Fruit fly (Drosophila melanogaster): Measurements from ENCODE around the gene Taf7.

Gene Taf7

dm6 chr3R:7911482-7911881 lies 4.3 kb downstream of the Taf7 start, which contains the start of gene Prat (continued):
- TF ChIP-seq Med (GFP tag) (peak; percentile 66), eyg (GFP tag; optimal IDR thresholded peaks at IDR 0.05) (no peak), Hsf (GFP tag; optimal IDR thresholded peaks at IDR 0.05) (no peak), gcm2 (GFP tag; optimal IDR thresholded peaks at IDR 0.05) (no peak), CG17361 (GFP tag; IDR thresholded peaks at IDR 0.05) (no peak), rib (GFP tag; IDR thresholded peaks at IDR 0.05) (no peak), emc (GFP tag; optimal IDR thresholded peaks at IDR 0.05) (no peak), chinmo (GFP tag; IDR thresholded peaks at IDR 0.05; ENCODE audit: partially characterized antibody) (peak; percentile 53; the same call in 1 of the 4 replicates), CG1602 (GFP tag; optimal IDR thresholded peaks at IDR 0.05) (no peak), pho (GFP tag; optimal IDR thresholded peaks at IDR 0.05) (no peak), slbo (GFP tag; IDR thresholded peaks at IDR 0.05) (no peak), psq (GFP tag; optimal IDR thresholded peaks at IDR 0.05) (no peak), CG8281 (tag; optimal IDR thresholded peaks at IDR 0.05) (no peak), D (optimal IDR thresholded peaks at IDR 0.05) (peak; percentile 65), D (GFP tag; optimal IDR thresholded peaks at IDR 0.05) (no peak), cato (GFP tag; optimal IDR thresholded peaks at IDR 0.05; ENCODE audit: borderline replicate concordance) (no peak), CG12942 (GFP tag; optimal IDR thresholded peaks at IDR 0.05) (no peak), unpg (GFP tag; optimal IDR thresholded peaks at IDR 0.05) (no peak), CG14710 (tag; optimal IDR thresholded peaks at IDR 0.05) (peak; percentile 9), CG34422 (GFP tag; IDR thresholded peaks at IDR 0.05) (peak; percentile 59; the same call in 2 of the 3 replicates), D19B (GFP tag; optimal IDR thresholded peaks at IDR 0.05) (no peak), MTF-1 (GFP tag; optimal IDR thresholded peaks at IDR 0.05; ENCODE audit: borderline replicate concordance) (no peak), tin (GFP tag; optimal IDR thresholded peaks at IDR 0.05) (no peak), CG8765 (GFP tag; IDR thresholded peaks at IDR 0.05) (no peak), cad (GFP tag; optimal IDR thresholded peaks at IDR 0.05) (no peak), Hr78 (GFP tag; optimal IDR thresholded peaks at IDR 0.05) (no peak), ind (GFP tag; optimal IDR thresholded peaks at IDR 0.05) (no peak), Dad (GFP tag; optimal IDR thresholded peaks at IDR 0.05) (no peak), Drgx (GFP tag; IDR thresholded peaks at IDR 0.05) (no peak), CG17802 (tag; optimal IDR thresholded peaks at IDR 0.05) (no peak), CG11504 (tag; optimal IDR thresholded peaks at IDR 0.05) (no peak), Meics (GFP tag; optimal IDR thresholded peaks at IDR 0.05) (no peak), CG5180 (GFP tag; optimal IDR thresholded peaks at IDR 0.05) (no peak), CG11085 (GFP tag; IDR thresholded peaks at IDR 0.05) (no peak), repo (GFP tag; optimal IDR thresholded peaks at IDR 0.05) (no peak), Sox100B (GFP tag; optimal IDR thresholded peaks at IDR 0.05) (no peak), Dip2 (GFP tag; IDR thresholded peaks at IDR 0.05) (no peak), ftz-f1 (GFP tag; optimal IDR thresholded peaks at IDR 0.05) (peak; percentile 46), CG10209 (GFP tag; optimal IDR thresholded peaks at IDR 0.05) (no peak), CG10979 (tag; optimal IDR thresholded peaks at IDR 0.05) (no peak), gce (GFP tag; IDR thresholded peaks at IDR 0.05) (no peak), CG31441 (GFP tag; IDR thresholded peaks at IDR 0.05) (no peak), twi (tag; optimal IDR thresholded peaks at IDR 0.05) (no peak), CG3163 (GFP tag; optimal IDR thresholded peaks at IDR 0.05) (no peak), Neu2 (GFP tag; optimal IDR thresholded peaks at IDR 0.05; ENCODE audit: borderline replicate concordance) (no peak), corto (GFP tag; optimal IDR thresholded peaks at IDR 0.05) (no peak), Ptx1 (GFP tag; IDR thresholded peaks at IDR 0.05) (no peak), Trl (optimal IDR thresholded peaks at IDR 0.05) (no peak), Trl (GFP tag; optimal IDR thresholded peaks at IDR 0.05) (no peak), btn (GFP tag; optimal IDR thresholded peaks at IDR 0.05) (no peak), gem (tag; optimal IDR thresholded peaks at IDR 0.05) (no peak), CG14014 (GFP tag; IDR thresholded peaks at IDR 0.05) (no peak), sug (tag; optimal IDR thresholded peaks at IDR 0.05) (peak; percentile 11)

All from whole organism, embryonic.